Worm (Caenorhabditis elegans) whole organism, L3 larva: ENCODE results near the gene T06C12.14.

ENCODE experiments used
- R02D3.7 ChIP-seq: fragments of 150-350 bp; optimal IDR thresholded peaks from 2 replicates; lab custom pipeline; 2014; ENCODE audit warnings: missing biosample characterization, missing genetic modification characterization
- ama-1 ChIP-seq: fragments of 150-350 bp; optimal IDR thresholded peaks from 2 replicates; lab custom pipeline; 2018
- ceh-82 ChIP-seq: fragments of 150-350 bp; optimal IDR thresholded peaks from 2 replicates; lab custom pipeline; 2014; ENCODE audit warnings: missing biosample characterization, missing genetic modification characterization
- ceh-9 ChIP-seq: sonication (generic microtip); optimal IDR thresholded peaks from 2 replicates; lab custom pipeline; 2018; ENCODE audit warnings: missing biosample characterization, missing genetic modification characterization
- elt-2 ChIP-seq: sonication (generic microtip); optimal IDR thresholded peaks from 2 replicates; lab custom pipeline; 2016; ENCODE audit warnings: missing genetic modification reagents, mild to moderate bottlenecking, missing genetic modification characterization, missing compliant biosample characterization
- fkh-10 ChIP-seq: sonication (generic microtip); optimal IDR thresholded peaks from 2 replicates; lab custom pipeline; 2017; ENCODE audit warnings: missing biosample characterization, missing genetic modification reagents, missing genetic modification characterization
- lin-39 ChIP-seq: fragments of 150-350 bp; optimal IDR thresholded peaks from 2 replicates; lab custom pipeline; 2018; ENCODE audit warnings: missing biosample characterization, missing genetic modification reagents, missing genetic modification characterization
- nhr-11 ChIP-seq: fragments of 150-350 bp; optimal IDR thresholded peaks from 2 replicates; lab custom pipeline; 2014; ENCODE audit warnings: missing biosample characterization, missing genetic modification characterization
- nhr-23 ChIP-seq: fragments of 150-350 bp; optimal IDR thresholded peaks from 2 replicates; lab custom pipeline; 2014; ENCODE audit warnings: missing biosample characterization, missing genetic modification reagents, missing genetic modification characterization
- nhr-28 ChIP-seq: fragments of 150-350 bp; optimal IDR thresholded peaks from 2 replicates; lab custom pipeline; 2014; ENCODE audit warnings: missing biosample characterization, missing genetic modification characterization
- sea-2 ChIP-seq: fragments of 150-350 bp; sonication (generic microtip); optimal IDR thresholded peaks from 4 replicates; lab custom pipeline; 2014; ENCODE audit warnings: missing biosample characterization, missing genetic modification reagents, missing genetic modification characterization
- tbx-2 ChIP-seq: sonication (generic microtip); optimal IDR thresholded peaks from 2 replicates; lab custom pipeline; 2016; ENCODE audit warnings: mild to moderate bottlenecking, missing genetic modification characterization, missing compliant biosample characterization
- unc-62 ChIP-seq: fragments of 150-350 bp; sonication (generic microtip); optimal IDR thresholded peaks from 4 replicates; lab custom pipeline; 2014; ENCODE audit warnings: missing biosample characterization, missing genetic modification reagents, missing genetic modification characterization
- ztf-11 ChIP-seq: fragments of 150-350 bp; optimal IDR thresholded peaks from 2 replicates; lab custom pipeline; 2014; ENCODE audit warnings: missing biosample characterization, missing genetic modification characterization

DNA sequence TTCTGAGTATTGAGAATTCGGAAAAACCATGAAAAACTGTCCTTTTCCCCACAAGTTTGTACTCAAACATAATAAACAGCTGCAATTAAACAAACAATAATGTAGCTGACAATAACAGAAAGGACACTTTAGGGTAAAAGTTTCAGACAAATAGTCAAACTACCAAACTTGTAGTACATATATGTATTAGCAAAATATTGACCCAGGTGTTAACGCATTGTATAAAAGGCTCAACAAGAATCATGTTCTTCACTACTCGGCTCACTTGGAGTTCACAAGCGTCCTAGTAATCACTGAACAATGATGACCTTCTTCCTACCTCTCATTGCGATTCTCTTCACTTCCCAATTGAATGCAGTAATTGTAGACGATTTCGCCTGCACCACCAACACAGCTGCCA lies 12.1 kb downstream of the T06C12.14 start, which contains the start of gene F35E8.6:
- no peak for TF ChIP-seq R02D3.7
- no peak for TF ChIP-seq ceh-82 (tag; lab: Kevin White, UChicago)
- TF ChIP-seq ama-1: no peak
- no peak for TF ChIP-seq nhr-23
- no peak for TF ChIP-seq lin-39 (tag; lab: Kevin White, UChicago)
- no peak for TF ChIP-seq ztf-11
- TF ChIP-seq nhr-28 (tag; lab: Kevin White, UChicago): no peak
- no peak for TF ChIP-seq tbx-2 (tag; lab: Kevin White, UChicago)
- no peak for TF ChIP-seq sea-2 (GFP tag; lab: Kevin White, UChicago)
- no peak for TF ChIP-seq ceh-9 (tag; lab: Kevin White, UChicago)
- TF ChIP-seq elt-2 (tag; lab: Kevin White, UChicago): no peak
- TF ChIP-seq unc-62: no peak
- no peak for TF ChIP-seq nhr-11 (tag; lab: Kevin White, UChicago)
- TF ChIP-seq fkh-10 (GFP tag; lab: Kevin White, UChicago): no peak
